Worm (Caenorhabditis elegans) whole organism, midembryonic: ENCODE measurements around the gene Y48E1C.4.

Source experiments
- T22C8.4 ChIP-seq: fragments of 200-800 bp; sonication (Bioruptor generic); IDR thresholded peaks from 2 replicates; pipeline ENCODE4 v1.3.6; 2022; ENCODE audit warnings: missing genetic modification characterization, missing compliant biosample characterization
- cog-1 ChIP-seq: sonication (generic microtip); optimal IDR thresholded peaks from 2 replicates; lab custom pipeline; 2016; ENCODE audit warnings: missing genetic modification characterization, missing compliant biosample characterization
- flt-1 ChIP-seq: fragments of 200-800 bp; sonication (Bioruptor generic); IDR thresholded peaks from 2 replicates; pipeline ENCODE4 v1.3.6; 2022; ENCODE audit warnings: missing genetic modification characterization, missing compliant biosample characterization
- klf-2 ChIP-seq: fragments of 200-800 bp; sonication (Bioruptor generic); conservative IDR thresholded peaks from 2 replicates; pipeline ENCODE4 v1.3.6; 2022; ENCODE audit warnings: missing genetic modification reagents, missing genetic modification characterization, missing compliant biosample characterization
- med-1 ChIP-seq: sonication (generic microtip); optimal IDR thresholded peaks from 2 replicates; lab custom pipeline; 2017; ENCODE audit warnings: missing genetic modification characterization, mild to moderate bottlenecking, missing compliant biosample characterization, antibody characterized with exemption, missing genetic modification reagents; ENCODE audit not compliant: insufficient read depth
- ref-1 ChIP-seq: fragments of 200-800 bp; sonication (Bioruptor generic); conservative IDR thresholded peaks from 2 replicates; pipeline ENCODE4 v1.3.6; 2022; ENCODE audit warnings: missing genetic modification reagents, missing genetic modification characterization, missing compliant biosample characterization
- tab-1 ChIP-seq: fragments of 200-800 bp; sonication (Bioruptor generic); IDR thresholded peaks from 2 replicates; pipeline ENCODE4 v1.3.6; 2022; ENCODE audit warnings: missing genetic modification characterization, missing compliant biosample characterization
- ztf-23 ChIP-seq: fragments of 200-800 bp; sonication (Bioruptor generic); IDR thresholded peaks from 2 replicates; pipeline ENCODE4 v1.3.6; 2022; ENCODE audit warnings: missing genetic modification reagents, missing genetic modification characterization, missing compliant biosample characterization
- ztf-29 ChIP-seq: fragments of 200-800 bp; sonication (Bioruptor generic); IDR thresholded peaks from 2 replicates; pipeline ENCODE4 v1.3.6; 2022; ENCODE audit warnings: missing genetic modification reagents, missing genetic modification characterization, missing compliant biosample characterization

The Y48E1C.4 gene

ce11 chrII:13446597-13446996, 10.0 kb upstream of the Y48E1C.4 start:
- TF ChIP-seq klf-2 (GFP tag; lab: Robert Waterston, UW) (no peak), med-1 (no peak), T22C8.4 (GFP tag; lab: Robert Waterston, UW) (no peak), ztf-29 (GFP tag; lab: Robert Waterston, UW) (no peak), tab-1 (GFP tag; lab: Robert Waterston, UW) (no peak), ref-1 (GFP tag; lab: Robert Waterston, UW) (no peak), flt-1 (GFP tag; lab: Robert Waterston, UW) (no peak), ztf-23 (no peak), cog-1 (no peak)

- TF ChIP-seq T22C8.4 (GFP tag; lab: Robert Waterston, UW) (no peak), ztf-29 (GFP tag; lab: Robert Waterston, UW) (peak; percentile 54; the same call in 1 of the 2 replicates)
Measured at ce11 chrII:13444307-13444706, 7.7 kb upstream of the Y48E1C.4 start.

- TF ChIP-seq ztf-29 (GFP tag; lab: Robert Waterston, UW): no peak
- no peak for TF ChIP-seq tab-1 (GFP tag; lab: Robert Waterston, UW)
- no peak for TF ChIP-seq med-1
- TF ChIP-seq ref-1 (GFP tag; lab: Robert Waterston, UW): no peak
Measured at ce11 chrII:13424242-13424641, 12.4 kb downstream of the Y48E1C.4 start, which contains the start of gene Y48E1C.2. Gene Y48E1C.2, plus strand, starts transcription at chrII:13424542.

ce11 chrII:13417452-13418031, 19.1 kb downstream of the Y48E1C.4 start:
- TF ChIP-seq T22C8.4 (GFP tag; lab: Robert Waterston, UW): peak; percentile 98
- TF ChIP-seq tab-1 (GFP tag; lab: Robert Waterston, UW): no peak

ce11 chrII:13416552-13416951, 20.1 kb downstream of the Y48E1C.4 start:
- TF ChIP-seq klf-2 (GFP tag; lab: Robert Waterston, UW) (no peak), ztf-23 (no peak), T22C8.4 (GFP tag; lab: Robert Waterston, UW) (no peak)

- TF ChIP-seq T22C8.4 (GFP tag; lab: Robert Waterston, UW): no peak
Measured at ce11 chrII:13414554-13415057, 22.0 kb downstream of the Y48E1C.4 start, which contains the start of gene Y48E1C.1. Gene Y48E1C.1, plus strand, starts transcription at chrII:13415007.

- TF ChIP-seq T22C8.4 (GFP tag; lab: Robert Waterston, UW): peak; percentile 99
- no peak for TF ChIP-seq cog-1
- TF ChIP-seq tab-1 (GFP tag; lab: Robert Waterston, UW): no peak
- TF ChIP-seq flt-1 (GFP tag; lab: Robert Waterston, UW): no peak
Measured at ce11 chrII:13414099-13414498, 22.5 kb downstream of the Y48E1C.4 start.

- TF ChIP-seq flt-1 (GFP tag; lab: Robert Waterston, UW): no peak
- TF ChIP-seq cog-1: no peak
- no peak for TF ChIP-seq med-1
- no peak for TF ChIP-seq ztf-29 (GFP tag; lab: Robert Waterston, UW)
- no peak for TF ChIP-seq ztf-23
- no peak for TF ChIP-seq T22C8.4 (GFP tag; lab: Robert Waterston, UW)
- TF ChIP-seq klf-2 (GFP tag; lab: Robert Waterston, UW): no peak
- no peak for TF ChIP-seq ref-1 (GFP tag; lab: Robert Waterston, UW)
Measured at ce11 chrII:13412335-13412734, 24.3 kb downstream of the Y48E1C.4 start, which contains the start of gene Y48C3A.18. Gene Y48C3A.18, plus strand, starts transcription at chrII:13412635.

- no peak for TF ChIP-seq ref-1 (GFP tag; lab: Robert Waterston, UW)
- no peak for TF ChIP-seq klf-2 (GFP tag; lab: Robert Waterston, UW)
- TF ChIP-seq tab-1 (GFP tag; lab: Robert Waterston, UW): no peak
Measured at ce11 chrII:13405840-13406239, 30.8 kb downstream of the Y48E1C.4 start, which contains the start of gene efl-2. Gene efl-2, plus strand, starts transcription at chrII:13406140.

- TF ChIP-seq ztf-29 (GFP tag; lab: Robert Waterston, UW) (no peak), ztf-23 (no peak), med-1 (no peak), flt-1 (GFP tag; lab: Robert Waterston, UW) (no peak), ref-1 (GFP tag; lab: Robert Waterston, UW) (no peak), tab-1 (GFP tag; lab: Robert Waterston, UW) (no peak), cog-1 (no peak), klf-2 (GFP tag; lab: Robert Waterston, UW) (no peak), T22C8.4 (GFP tag; lab: Robert Waterston, UW) (no peak)
Measured at ce11 chrII:13402680-13403079, 33.9 kb downstream of the Y48E1C.4 start, which contains the start of gene pinn-4. Gene pinn-4, plus strand, starts transcription at chrII:13402980.

ce11 chrII:13401549-13401948, 35.1 kb downstream of the Y48E1C.4 start:
- TF ChIP-seq ztf-23: no peak

ce11 chrII:13389461-13389860, 47.2 kb downstream of the Y48E1C.4 start, which contains the start of gene Y48C3A.14:
Gene Y48C3A.14, plus strand, starts transcription at chrII:13389761.
- no peak for TF ChIP-seq tab-1 (GFP tag; lab: Robert Waterston, UW)
